Worm (Caenorhabditis elegans): ENCODE data around the gene C50C3.5.

The C50C3.5 gene

ce11 chrIII:8220081-8220480 is 41.1 kb downstream of the C50C3.5 start:
- no peak for TF ChIP-seq elt-3 (tag; optimal IDR thresholded peaks at IDR 0.05)
- TF ChIP-seq ztf-4 (tag; optimal IDR thresholded peaks at IDR 0.05): no peak
- no peak for TF ChIP-seq unc-62 (GFP tag; optimal IDR thresholded peaks at IDR 0.05)
- TF ChIP-seq ceh-82 (tag; optimal IDR thresholded peaks at IDR 0.05): no peak
- no peak for TF ChIP-seq nhr-11 (tag; optimal IDR thresholded peaks at IDR 0.05)
- TF ChIP-seq unc-39 (tag; optimal IDR thresholded peaks at IDR 0.05): no peak
- no peak for TF ChIP-seq egl-5 (tag; optimal IDR thresholded peaks at IDR 0.05)
- TF ChIP-seq nhr-23 (tag; optimal IDR thresholded peaks at IDR 0.05): no peak
- TF ChIP-seq lin-39 (tag; optimal IDR thresholded peaks at IDR 0.05): no peak
- TF ChIP-seq snpc-4 (tag; optimal IDR thresholded peaks at IDR 0.05): no peak
- no peak for TF ChIP-seq skn-1 (tag; optimal IDR thresholded peaks at IDR 0.05)
- no peak for TF ChIP-seq tbx-2 (tag; optimal IDR thresholded peaks at IDR 0.05)
- TF ChIP-seq eor-1 (tag; optimal IDR thresholded peaks at IDR 0.05): no peak
- no peak for TF ChIP-seq elt-2 (tag; optimal IDR thresholded peaks at IDR 0.05)
- TF ChIP-seq nhr-28 (tag; optimal IDR thresholded peaks at IDR 0.05): no peak

ce11 chrIII:8224769-8225168 is 45.7 kb downstream of the C50C3.5 start, which contains the start of gene mob-4:
mob-4 (plus strand) TSS chrIII:8225097.
- peak; percentile 22 for TF ChIP-seq pha-4 (tag; optimal IDR thresholded peaks at IDR 0.05)
- TF ChIP-seq sea-2 (GFP tag; optimal IDR thresholded peaks at IDR 0.05): no peak
- TF ChIP-seq ceh-16 (tag; optimal IDR thresholded peaks at IDR 0.05): no peak
- TF ChIP-seq egl-5 (tag; optimal IDR thresholded peaks at IDR 0.05): peak; percentile 1
- peak; percentile 41 for TF ChIP-seq hmg-11 (tag; optimal IDR thresholded peaks at IDR 0.05)
- TF ChIP-seq nfya-1 (tag; optimal IDR thresholded peaks at IDR 0.05; ENCODE audit: insufficient read depth): peak; percentile 11
- TF ChIP-seq lin-15B (tag; optimal IDR thresholded peaks at IDR 0.05): peak; percentile 57

- TF ChIP-seq fkh-2 (tag; optimal IDR thresholded peaks at IDR 0.05) (no peak), lin-15B (tag; optimal IDR thresholded peaks at IDR 0.05) (no peak), jun-1 (tag; optimal IDR thresholded peaks at IDR 0.05) (no peak), unc-39 (tag; optimal IDR thresholded peaks at IDR 0.05) (no peak), mdl-1 (tag; optimal IDR thresholded peaks at IDR 0.05) (no peak), pha-4 (tag; optimal IDR thresholded peaks at IDR 0.05) (no peak), nhr-12 (tag; optimal IDR thresholded peaks at IDR 0.05) (no peak), nhr-11 (tag; optimal IDR thresholded peaks at IDR 0.05) (no peak), zag-1 (tag; optimal IDR thresholded peaks at IDR 0.05) (no peak), nhr-25 (tag; optimal IDR thresholded peaks at IDR 0.05) (no peak), tbx-2 (tag; optimal IDR thresholded peaks at IDR 0.05) (no peak), egl-27 (tag; optimal IDR thresholded peaks at IDR 0.05) (no peak), sea-2 (GFP tag; optimal IDR thresholded peaks at IDR 0.05) (no peak), nhr-76 (tag; optimal IDR thresholded peaks at IDR 0.05) (no peak), egl-5 (tag; optimal IDR thresholded peaks at IDR 0.05) (no peak), fos-1 (tag; optimal IDR thresholded peaks at IDR 0.05) (no peak), skn-1 (tag; optimal IDR thresholded peaks at IDR 0.05) (no peak), ztf-11 (tag; optimal IDR thresholded peaks at IDR 0.05) (no peak), elt-2 (tag; optimal IDR thresholded peaks at IDR 0.05) (no peak)
Measured at ce11 chrIII:8226178-8226577, 47.2 kb downstream of the C50C3.5 start, which contains the start of gene rfs-1. rfs-1 (plus strand) TSS chrIII:8226478.

ce11 chrIII:8227511-8227910 is 48.5 kb downstream of the C50C3.5 start, which contains the start of gene fbxl-1:
fbxl-1 (plus strand) TSS chrIII:8227830.
- no peak for TF ChIP-seq nhr-237 (tag; optimal IDR thresholded peaks at IDR 0.05)
- peak; percentile 38 for TF ChIP-seq unc-62 (GFP tag; optimal IDR thresholded peaks at IDR 0.05)
- peak; percentile 87 for TF ChIP-seq pha-4 (tag; optimal IDR thresholded peaks at IDR 0.05)
- peak; percentile 52 for TF ChIP-seq nhr-23 (tag; optimal IDR thresholded peaks at IDR 0.05)
- no peak for TF ChIP-seq nhr-76 (tag; optimal IDR thresholded peaks at IDR 0.05)
- TF ChIP-seq nhr-25 (tag; optimal IDR thresholded peaks at IDR 0.05): peak; percentile 26
- TF ChIP-seq nhr-43 (tag; optimal IDR thresholded peaks at IDR 0.05; ENCODE audit: poor library complexity, severe bottlenecking): peak; percentile 63
- TF ChIP-seq nhr-77 (tag; optimal IDR thresholded peaks at IDR 0.05): no peak
- peak; percentile 64 for TF ChIP-seq lin-39 (tag; optimal IDR thresholded peaks at IDR 0.05)
- peak; percentile 36 for TF ChIP-seq elt-1 (tag; optimal IDR thresholded peaks at IDR 0.05)
- peak; percentile 74 for TF ChIP-seq lsy-12 (tag; optimal IDR thresholded peaks at IDR 0.05)
- no peak for TF ChIP-seq mml-1 (tag; optimal IDR thresholded peaks at IDR 0.05)
- peak; percentile 84 for TF ChIP-seq egl-5 (tag; optimal IDR thresholded peaks at IDR 0.05)
- TF ChIP-seq lin-15B (tag; optimal IDR thresholded peaks at IDR 0.05): peak; percentile 73
- peak; percentile 55 for TF ChIP-seq pqm-1 (tag; optimal IDR thresholded peaks at IDR 0.05)
- TF ChIP-seq ztf-4 (tag; optimal IDR thresholded peaks at IDR 0.05): peak; percentile 12
- no peak for TF ChIP-seq ama-1 (optimal IDR thresholded peaks at IDR 0.05)
- peak; percentile 59 for TF ChIP-seq mdl-1 (tag; optimal IDR thresholded peaks at IDR 0.05)
- TF ChIP-seq nhr-28 (tag; optimal IDR thresholded peaks at IDR 0.05): no peak
- no peak for TF ChIP-seq unc-39 (tag; optimal IDR thresholded peaks at IDR 0.05)
- TF ChIP-seq ZK546.5 (tag; optimal IDR thresholded peaks at IDR 0.05): no peak
- TF ChIP-seq fkh-2 (tag; optimal IDR thresholded peaks at IDR 0.05): no peak
- no peak for TF ChIP-seq ceh-82 (tag; optimal IDR thresholded peaks at IDR 0.05)
- peak; percentile 66 for TF ChIP-seq elt-2 (tag; optimal IDR thresholded peaks at IDR 0.05)
- TF ChIP-seq ztf-11 (tag; optimal IDR thresholded peaks at IDR 0.05): no peak
- no peak for TF ChIP-seq egl-27 (tag; optimal IDR thresholded peaks at IDR 0.05)
- no peak for TF ChIP-seq fos-1 (tag; optimal IDR thresholded peaks at IDR 0.05)
- TF ChIP-seq nhr-67 (tag; optimal IDR thresholded peaks at IDR 0.05): no peak
- no peak for TF ChIP-seq aly-2 (tag; optimal IDR thresholded peaks at IDR 0.05)
- TF ChIP-seq ceh-16 (tag; optimal IDR thresholded peaks at IDR 0.05): no peak
- no peak for TF ChIP-seq nhr-12 (tag; optimal IDR thresholded peaks at IDR 0.05)
- TF ChIP-seq ceh-9 (tag; optimal IDR thresholded peaks at IDR 0.05): no peak
- peak; percentile 64 for TF ChIP-seq snpc-4 (tag; optimal IDR thresholded peaks at IDR 0.05)
- peak; percentile 33 for TF ChIP-seq R02D3.7 (tag; optimal IDR thresholded peaks at IDR 0.05)
- peak; percentile 92 for TF ChIP-seq nfya-1 (tag; optimal IDR thresholded peaks at IDR 0.05; ENCODE audit: insufficient read depth)

All from whole organism, L3 larva.